Worm (Caenorhabditis elegans) whole organism, young adult: ENCODE measurements around the gene T05H10.1.

Experiments used
- F52B5.7 ChIP-seq: sonication (generic microtip); optimal IDR thresholded peaks from 2 replicates; lab custom pipeline; 2016; ENCODE audit warnings: mild to moderate bottlenecking, missing genetic modification characterization, missing compliant biosample characterization
- Y53F4B.3 ChIP-seq: fragments of 200-800 bp; sonication (Bioruptor generic); IDR thresholded peaks from 2 replicates; pipeline ENCODE4 v1.3.6; 2022; ENCODE audit warnings: missing genetic modification reagents, missing genetic modification characterization, missing compliant biosample characterization
- Y53G8AR.9 ChIP-seq: fragments of 200-800 bp; sonication (Bioruptor generic); conservative IDR thresholded peaks from 2 replicates; pipeline ENCODE4 v1.3.6; 2022; ENCODE audit warnings: missing genetic modification reagents, missing genetic modification characterization, missing compliant biosample characterization
- ama-1 ChIP-seq, 3 experiments: fragments of 150-350 bp in 1 of 3; sonication (generic microtip) in 2 of 3; optimal IDR thresholded peaks; 2 replicates each; lab custom pipeline; 2014 to 2018; ENCODE audit warnings: missing biosample characterization in 2 of 3, missing genetic modification characterization in 2 of 3, missing genetic modification reagents in 2 of 3
- attf-6 ChIP-seq: fragments of 200-800 bp; sonication (Bioruptor generic); IDR thresholded peaks from 2 replicates; pipeline ENCODE4 v1.3.6; 2022; ENCODE audit warnings: missing genetic modification reagents, missing genetic modification characterization, missing compliant biosample characterization
- ccch-3 ChIP-seq: fragments of 200-800 bp; sonication (Bioruptor generic); optimal IDR thresholded peaks from 2 replicates; lab custom pipeline; 2018; ENCODE audit warnings: mild to moderate bottlenecking, missing genetic modification characterization, missing compliant biosample characterization
- dpl-1 ChIP-seq: fragments of 150-350 bp; optimal IDR thresholded peaks from 2 replicates; lab custom pipeline; 2014; ENCODE audit warnings: missing biosample characterization, missing genetic modification reagents, missing genetic modification characterization
- ets-4 ChIP-seq: fragments of 200-800 bp; sonication (Bioruptor generic); optimal IDR thresholded peaks from 2 replicates; lab custom pipeline; 2018; ENCODE audit warnings: mild to moderate bottlenecking, missing genetic modification characterization, missing compliant biosample characterization
- mcd-1 ChIP-seq: fragments of 200-800 bp; sonication (Bioruptor generic); IDR thresholded peaks from 2 replicates; pipeline ENCODE4 v1.3.6; 2022; ENCODE audit warnings: missing genetic modification reagents, missing genetic modification characterization, missing compliant biosample characterization
- unc-62 ChIP-seq: fragments of 150-350 bp; optimal IDR thresholded peaks from 2 replicates; lab custom pipeline; 2014; ENCODE audit warnings: missing biosample characterization, missing genetic modification reagents, missing genetic modification characterization
- ztf-28 ChIP-seq: fragments of 200-800 bp; sonication (Bioruptor generic); IDR thresholded peaks from 2 replicates; pipeline ENCODE4 v1.3.6; 2022; ENCODE audit warnings: missing genetic modification reagents, missing genetic modification characterization, missing compliant biosample characterization
- ztf-6 ChIP-seq: fragments of 200-800 bp; sonication (Bioruptor generic); IDR thresholded peaks from 2 replicates; pipeline ENCODE4 v1.3.6; 2022; ENCODE audit warnings: missing genetic modification reagents, missing genetic modification characterization, missing compliant biosample characterization

DNA sequence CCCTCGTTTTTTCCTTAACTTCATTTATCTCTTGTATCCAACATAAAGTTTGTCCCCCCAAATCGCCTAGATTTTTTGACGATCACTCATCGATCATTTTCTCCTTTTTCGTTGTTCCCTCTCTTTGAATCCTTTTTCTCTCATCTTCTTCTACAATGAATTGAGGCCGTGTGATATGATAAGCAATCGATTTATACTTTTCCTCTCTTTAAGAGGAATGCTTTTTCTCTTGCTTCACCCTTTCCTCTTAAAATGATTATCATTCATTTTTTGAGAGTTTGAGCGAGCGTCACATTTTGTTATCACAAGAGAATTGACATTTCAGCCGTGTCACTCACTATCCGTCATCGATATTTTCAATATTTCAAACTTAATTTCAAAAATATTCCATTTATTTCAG lies 35.7 kb downstream of the T05H10.1 start, which contains the start of gene K02C4.5:
- TF ChIP-seq Y53F4B.3 (GFP tag; lab: Robert Waterston, UW) (no peak), mcd-1 (GFP tag; lab: Robert Waterston, UW) (no peak), ccch-3 (GFP tag; lab: Kevin White, UChicago) (no peak), F52B5.7 (tag; lab: Kevin White, UChicago) (no peak), ama-1 (optimal IDR thresholded peaks at IDR 0.05; lab: Kevin White, UChicago) (no peak), ama-1 (GFP tag; optimal IDR thresholded peaks at IDR 0.05; lab: Kevin White, UChicago) (no peak), unc-62 (peak; percentile 64), ztf-28 (GFP tag; lab: Robert Waterston, UW) (no peak), dpl-1 (no peak), ztf-6 (GFP tag; lab: Robert Waterston, UW) (no peak), ets-4 (GFP tag; lab: Kevin White, UChicago) (no peak), attf-6 (no peak), Y53G8AR.9 (GFP tag; lab: Robert Waterston, UW) (no peak)
